Fruit fly (Drosophila melanogaster) whole organism, embryonic: ENCODE data around the gene CG14395.

Experiments used
- BEAF-32 ChIP-seq: fragments of 200-800 bp; sonication (Bioruptor generic); optimal IDR thresholded peaks from 3 replicates; lab custom pipeline; 2017; ENCODE audit warnings: missing biosample characterization, missing genetic modification characterization, mild to moderate bottlenecking, moderate library complexity, missing genetic modification reagents
- Bdp1 ChIP-seq: fragments of 200-800 bp; sonication (Bioruptor generic); optimal IDR thresholded peaks from 3 replicates; lab custom pipeline; 2016; ENCODE audit warnings: missing biosample characterization, missing genetic modification characterization
- CG10147 ChIP-seq: fragments of 200-800 bp; sonication (Bioruptor generic); optimal IDR thresholded peaks from 2 replicates; lab custom pipeline; 2019; ENCODE audit warnings: missing biosample characterization, mild to moderate bottlenecking, missing genetic modification characterization, moderate library complexity
- CG10267 ChIP-seq: fragments of 200-800 bp; sonication (Bioruptor generic); optimal IDR thresholded peaks from 2 replicates; lab custom pipeline; 2018; ENCODE audit warnings: missing biosample characterization, mild to moderate bottlenecking, missing genetic modification characterization, moderate library complexity
- CG10565 ChIP-seq: fragments of 200-800 bp; sonication (Bioruptor generic); optimal IDR thresholded peaks from 3 replicates; lab custom pipeline; 2016; ENCODE audit warnings: missing biosample characterization, mild to moderate bottlenecking, missing genetic modification characterization
- CG11093 ChIP-seq: fragments of 200-800 bp; sonication (Bioruptor generic); IDR thresholded peaks from 3 replicates; pipeline ENCODE4 v1.3.6; 2022; ENCODE audit warnings: missing biosample characterization, missing genetic modification characterization
- CG11560 ChIP-seq: fragments of 200-800 bp; sonication (Bioruptor generic); IDR thresholded peaks from 3 replicates; pipeline ENCODE4 v1.3.6; 2022; ENCODE audit warnings: missing biosample characterization, missing genetic modification characterization
- CG12104 ChIP-seq: fragments of 200-800 bp; sonication (Bioruptor generic); optimal IDR thresholded peaks from 3 replicates; lab custom pipeline; 2016; ENCODE audit warnings: missing biosample characterization, missing genetic modification characterization
- CG12659 ChIP-seq: fragments of 200-800 bp; sonication (Bioruptor generic); optimal IDR thresholded peaks from 3 replicates; lab custom pipeline; 2017; ENCODE audit warnings: mild to moderate bottlenecking, missing biosample characterization, missing genetic modification reagents, missing genetic modification characterization
- CG15011 ChIP-seq: fragments of 200-800 bp; sonication (Bioruptor generic); optimal IDR thresholded peaks from 3 replicates; lab custom pipeline; 2018; ENCODE audit warnings: missing biosample characterization, mild to moderate bottlenecking, missing genetic modification characterization
- CG2199 ChIP-seq: fragments of 200-800 bp; sonication (Bioruptor generic); IDR thresholded peaks from 3 replicates; pipeline ENCODE4 v1.3.6; 2022; ENCODE audit warnings: missing biosample characterization, missing genetic modification characterization
- CG2712 ChIP-seq: fragments of 200-800 bp; optimal IDR thresholded peaks from 3 replicates; lab custom pipeline; 2019; ENCODE audit warnings: missing biosample characterization, mild to moderate bottlenecking, missing genetic modification characterization, moderate library complexity
- CG33557 ChIP-seq: fragments of 200-800 bp; sonication (Bioruptor generic); optimal IDR thresholded peaks from 2 replicates; lab custom pipeline; 2019; ENCODE audit warnings: missing biosample characterization, mild to moderate bottlenecking, missing genetic modification characterization, moderate library complexity
- CG3838 ChIP-seq: fragments of 200-800 bp; sonication (Bioruptor generic); optimal IDR thresholded peaks from 3 replicates; lab custom pipeline; 2016; ENCODE audit warnings: missing biosample characterization, missing genetic modification characterization
- CG42726 ChIP-seq: fragments of 200-800 bp; sonication (Bioruptor generic); IDR thresholded peaks from 2 replicates; pipeline ENCODE4 v1.3.6; 2022; ENCODE audit warnings: missing biosample characterization, missing genetic modification characterization; ENCODE audit not compliant: partially characterized antibody
- CG4617 ChIP-seq: fragments of 200-800 bp; sonication (Bioruptor generic); optimal IDR thresholded peaks from 3 replicates; lab custom pipeline; 2016; ENCODE audit warnings: missing biosample characterization, missing genetic modification characterization, borderline replicate concordance
- CG4730 ChIP-seq: fragments of 200-800 bp; sonication (Bioruptor generic); IDR thresholded peaks from 2 replicates; pipeline ENCODE4 v1.3.6; 2022; ENCODE audit warnings: missing biosample characterization, missing genetic modification characterization
- CG6689 ChIP-seq: fragments of 200-800 bp; sonication (Bioruptor generic); IDR thresholded peaks from 2 replicates; pipeline ENCODE4 v1.3.6; 2022; ENCODE audit warnings: missing biosample characterization, missing genetic modification characterization
- CG8089 ChIP-seq: fragments of 200-800 bp; sonication (Bioruptor generic); optimal IDR thresholded peaks from 3 replicates; lab custom pipeline; 2016; ENCODE audit warnings: missing biosample characterization, missing genetic modification characterization
- CG8478 ChIP-seq: fragments of >200 bp; optimal IDR thresholded peaks from 2 replicates; lab custom pipeline; 2018
- CG8944 ChIP-seq: fragments of 200-800 bp; sonication (Bioruptor generic); optimal IDR thresholded peaks from 3 replicates; lab custom pipeline; 2016; ENCODE audit warnings: missing biosample characterization, missing genetic modification characterization
- CTCF ChIP-seq: fragments of 200-800 bp; sonication (Bioruptor generic); optimal IDR thresholded peaks from 2 replicates; lab custom pipeline; 2017; ENCODE audit warnings: missing biosample characterization, mild to moderate bottlenecking, missing genetic modification characterization, moderate library complexity
- Dip3 ChIP-seq: fragments of 200-800 bp; sonication (Bioruptor generic); optimal IDR thresholded peaks from 3 replicates; lab custom pipeline; 2016; ENCODE audit warnings: missing biosample characterization, missing genetic modification characterization
- Doc2 ChIP-seq: fragments of 200-800 bp; sonication (Bioruptor generic); IDR thresholded peaks from 2 replicates; pipeline ENCODE4 v1.3.6; 2022; ENCODE audit warnings: missing biosample characterization, missing genetic modification characterization
- Fer3 ChIP-seq: fragments of 200-800 bp; sonication (Bioruptor generic); optimal IDR thresholded peaks from 2 replicates; lab custom pipeline; 2018; ENCODE audit warnings: missing biosample characterization, mild to moderate bottlenecking, missing genetic modification characterization, moderate library complexity
- Hand ChIP-seq: fragments of 200-800 bp; sonication (Bioruptor generic); optimal IDR thresholded peaks from 2 replicates; lab custom pipeline; 2017; ENCODE audit warnings: mild to moderate bottlenecking, missing biosample characterization, missing genetic modification reagents, missing genetic modification characterization
- PHDP ChIP-seq: fragments of 200-800 bp; sonication (Bioruptor generic); optimal IDR thresholded peaks from 3 replicates; lab custom pipeline; 2018; ENCODE audit warnings: missing biosample characterization, mild to moderate bottlenecking, missing genetic modification characterization, moderate library complexity
- Ptx1 ChIP-seq: fragments of 200-800 bp; sonication (Bioruptor generic); IDR thresholded peaks from 2 replicates; pipeline ENCODE4 v1.3.6; 2022; ENCODE audit warnings: missing biosample characterization, missing genetic modification characterization
- Stat92E ChIP-seq, 3 experiments: fragments of >200 bp in 2 of 3; fragments of 200-800 bp in 1 of 3; sonication (Bioruptor generic) in 1 of 3; optimal IDR thresholded peaks; 2 replicates each; lab custom pipeline; 2017 to 2019; ENCODE audit warnings: missing biosample characterization in 3 of 3, missing genetic modification characterization in 3 of 3, mild to moderate bottlenecking in 1 of 3, moderate library complexity in 1 of 3
- amos ChIP-seq: fragments of 200-800 bp; sonication (Bioruptor generic); IDR thresholded peaks from 2 replicates; pipeline ENCODE4 v1.3.6; 2022; ENCODE audit warnings: missing biosample characterization, missing genetic modification characterization; ENCODE audit not compliant: partially characterized antibody
- dpn ChIP-seq, 2 experiments: fragments of 200-800 bp; sonication (Bioruptor generic); optimal IDR thresholded peaks; 3 replicates each; lab custom pipeline; 2016; ENCODE audit warnings: missing biosample characterization in 2 of 2, missing genetic modification characterization in 2 of 2
- grau ChIP-seq: fragments of 200-800 bp; optimal IDR thresholded peaks from 3 replicates; lab custom pipeline; 2019; ENCODE audit warnings: missing biosample characterization, mild to moderate bottlenecking, missing genetic modification characterization, moderate library complexity
- gsb-n ChIP-seq: fragments of 200-800 bp; sonication (Bioruptor generic); optimal IDR thresholded peaks from 3 replicates; lab custom pipeline; 2018; ENCODE audit warnings: missing biosample characterization, mild to moderate bottlenecking, missing genetic modification characterization
- hb ChIP-seq: fragments of 200-800 bp; sonication (Bioruptor generic); IDR thresholded peaks from 3 replicates; pipeline ENCODE4 v1.3.6; 2022; ENCODE audit warnings: missing biosample characterization, missing genetic modification characterization; ENCODE audit not compliant: partially characterized antibody
- inv ChIP-seq: fragments of 200-800 bp; sonication (Bioruptor generic); IDR thresholded peaks from 2 replicates; pipeline ENCODE4 v1.3.6; 2022; ENCODE audit warnings: missing biosample characterization, missing genetic modification characterization; ENCODE audit not compliant: partially characterized antibody
- jing ChIP-seq: fragments of 200-800 bp; sonication (Bioruptor generic); optimal IDR thresholded peaks from 2 replicates; lab custom pipeline; 2018; ENCODE audit warnings: missing biosample characterization, mild to moderate bottlenecking, missing genetic modification characterization
- knrl ChIP-seq: fragments of 200-800 bp; sonication (Bioruptor generic); IDR thresholded peaks from 3 replicates; pipeline ENCODE4 v1.3.6; 2022; ENCODE audit warnings: missing biosample characterization, missing genetic modification characterization; ENCODE audit not compliant: partially characterized antibody
- lab ChIP-seq: fragments of 200-800 bp; sonication (Bioruptor generic); optimal IDR thresholded peaks from 3 replicates; lab custom pipeline; 2017; ENCODE audit warnings: missing biosample characterization, missing genetic modification characterization, mild to moderate bottlenecking, moderate library complexity, missing genetic modification reagents
- onecut ChIP-seq: fragments of 200-800 bp; sonication (Bioruptor generic); IDR thresholded peaks from 2 replicates; pipeline ENCODE4 v1.3.6; 2022; ENCODE audit warnings: missing biosample characterization, missing genetic modification characterization
- p53 ChIP-seq: fragments of 200-800 bp; sonication (Bioruptor generic); optimal IDR thresholded peaks from 2 replicates; lab custom pipeline; 2016; ENCODE audit warnings: missing biosample characterization, missing genetic modification characterization
- pb ChIP-seq: fragments of 200-800 bp; sonication (Bioruptor generic); optimal IDR thresholded peaks from 3 replicates; lab custom pipeline; 2016; ENCODE audit warnings: missing biosample characterization, missing genetic modification characterization
- pfk ChIP-seq: fragments of 200-800 bp; sonication (Bioruptor generic); optimal IDR thresholded peaks from 2 replicates; lab custom pipeline; 2018; ENCODE audit warnings: missing biosample characterization, mild to moderate bottlenecking, missing genetic modification characterization, moderate library complexity
- pita ChIP-seq: fragments of 200-800 bp; sonication (Bioruptor generic); optimal IDR thresholded peaks from 2 replicates; lab custom pipeline; 2017; ENCODE audit warnings: missing biosample characterization, mild to moderate bottlenecking, missing genetic modification characterization
- psq ChIP-seq: fragments of 200-800 bp; sonication (Bioruptor generic); optimal IDR thresholded peaks from 2 replicates; lab custom pipeline; 2017; ENCODE audit warnings: missing biosample characterization, missing genetic modification characterization
- pum ChIP-seq: fragments of 200-800 bp; sonication (Bioruptor generic); optimal IDR thresholded peaks from 2 replicates; lab custom pipeline; 2016; ENCODE audit warnings: missing biosample characterization, missing genetic modification characterization
- sd ChIP-seq: fragments of 200-800 bp; sonication (Bioruptor generic); optimal IDR thresholded peaks from 3 replicates; lab custom pipeline; 2018; ENCODE audit warnings: missing biosample characterization, mild to moderate bottlenecking, missing genetic modification characterization, moderate library complexity
- sisA ChIP-seq: fragments of 200-800 bp; sonication (Bioruptor generic); IDR thresholded peaks from 2 replicates; pipeline ENCODE4 v1.3.6; 2022; ENCODE audit warnings: missing biosample characterization, missing genetic modification characterization
- slbo ChIP-seq: fragments of 200-800 bp; sonication (Bioruptor generic); IDR thresholded peaks from 2 replicates; pipeline ENCODE4 v1.3.6; 2022; ENCODE audit warnings: missing biosample characterization, missing genetic modification characterization
- stc ChIP-seq: fragments of 200-800 bp; sonication (Bioruptor generic); IDR thresholded peaks from 2 replicates; pipeline ENCODE4 v1.3.6; 2022; ENCODE audit warnings: missing biosample characterization, missing genetic modification characterization
- ttk ChIP-seq: fragments of 200-800 bp; sonication (Bioruptor generic); IDR thresholded peaks from 2 replicates; pipeline ENCODE4 v2.1.2; 2022; ENCODE audit warnings: missing biosample characterization, missing genetic modification characterization
- wek ChIP-seq: fragments of 200-800 bp; sonication (Bioruptor generic); optimal IDR thresholded peaks from 3 replicates; lab custom pipeline; 2018; ENCODE audit warnings: missing biosample characterization, mild to moderate bottlenecking, missing genetic modification characterization, moderate library complexity
- zen ChIP-seq: fragments of 200-800 bp; sonication (Bioruptor generic); optimal IDR thresholded peaks from 3 replicates; lab custom pipeline; 2018; ENCODE audit warnings: missing biosample characterization, mild to moderate bottlenecking, missing genetic modification characterization, moderate library complexity

CG14395 gene

DNA sequence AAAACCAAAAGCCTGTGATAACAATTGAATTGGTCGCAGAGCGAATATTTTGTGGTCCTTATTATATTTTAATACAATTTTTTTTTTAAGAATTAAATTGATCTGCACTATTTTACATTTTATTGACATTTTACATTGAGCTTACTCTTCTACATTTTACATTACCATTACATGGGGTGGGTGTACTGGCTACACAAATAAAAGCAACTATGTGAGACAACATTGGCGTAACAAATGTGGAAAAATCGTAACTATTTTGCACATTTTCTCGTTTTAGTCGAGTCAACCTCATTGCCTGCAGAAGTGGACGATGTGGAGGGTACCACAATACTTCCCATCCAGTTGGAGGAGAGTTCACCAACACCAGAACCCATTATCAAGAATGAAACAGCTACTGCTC is 12.1 kb upstream of the CG14395 start:
- TF ChIP-seq psq (GFP tag; lab: Kevin White, UChicago) = no peak
- no peak for TF ChIP-seq CG12104 (GFP tag; lab: Kevin White, UChicago)
- TF ChIP-seq inv = no peak
- TF ChIP-seq CG8478 = no peak
- TF ChIP-seq CG3838 (GFP tag; lab: Kevin White, UChicago) = no peak
- TF ChIP-seq wek (GFP tag; lab: Kevin White, UChicago) = no peak
- no peak for TF ChIP-seq hb (GFP tag; lab: Robert Waterston, UW)
- peak; percentile 71 for TF ChIP-seq amos (GFP tag; lab: Robert Waterston, UW)
- no peak for TF ChIP-seq onecut (GFP tag; lab: Robert Waterston, UW)
- no peak for TF ChIP-seq dpn (GFP tag; optimal IDR thresholded peaks at IDR 0.05; lab: Kevin White, UChicago)
- TF ChIP-seq Stat92E (GFP tag; optimal IDR thresholded peaks at IDR 0.05; lab: Kevin White, UChicago) = no peak
- TF ChIP-seq Hand (GFP tag; lab: Kevin White, UChicago) = no peak
- TF ChIP-seq pfk (GFP tag; lab: Kevin White, UChicago) = no peak
- TF ChIP-seq CG10147 (GFP tag; lab: Kevin White, UChicago) = no peak
- TF ChIP-seq Fer3 (tag; lab: Kevin White, UChicago) = no peak
- peak; percentile 2 for TF ChIP-seq zen (tag; lab: Kevin White, UChicago)
- no peak for TF ChIP-seq slbo (GFP tag; lab: Robert Waterston, UW)
- no peak for TF ChIP-seq CG4617 (GFP tag; lab: Kevin White, UChicago)
- 0 out of 2 replicates have a peak, but pooled peaks have one; percentile 49 for TF ChIP-seq CG42726 (GFP tag; lab: Robert Waterston, UW)
- TF ChIP-seq BEAF-32 (GFP tag; lab: Kevin White, UChicago) = no peak
- TF ChIP-seq knrl (GFP tag; lab: Robert Waterston, UW) = peak; percentile 62
- no peak for TF ChIP-seq p53 (GFP tag; lab: Kevin White, UChicago)
- peak; percentile 7 for TF ChIP-seq CG10267
- TF ChIP-seq CG4730 = no peak
- no peak for TF ChIP-seq CG12659 (GFP tag; lab: Kevin White, UChicago)
- no peak for TF ChIP-seq ttk
- peak; percentile 84 for TF ChIP-seq CTCF
- no peak for TF ChIP-seq pb (GFP tag; lab: Kevin White, UChicago)
- TF ChIP-seq Ptx1 (GFP tag; lab: Robert Waterston, UW) = no peak
- no peak for TF ChIP-seq gsb-n (tag; lab: Kevin White, UChicago)
- no peak for TF ChIP-seq CG10565 (GFP tag; lab: Kevin White, UChicago)
- TF ChIP-seq pita (GFP tag; lab: Kevin White, UChicago) = peak; percentile 71
- TF ChIP-seq Dip3 = no peak
- TF ChIP-seq CG15011 (GFP tag; lab: Kevin White, UChicago) = no peak
- no peak for TF ChIP-seq jing (GFP tag; lab: Kevin White, UChicago)
- no peak for TF ChIP-seq grau (tag; lab: Kevin White, UChicago)
- TF ChIP-seq CG33557 (GFP tag; lab: Kevin White, UChicago) = no peak
- peak; percentile 13 for TF ChIP-seq sd
- TF ChIP-seq PHDP = no peak
- TF ChIP-seq sisA (GFP tag; lab: Robert Waterston, UW) = no peak
- TF ChIP-seq CG11560 (tag; lab: Robert Waterston, UW) = no peak
- peak; percentile 18 for TF ChIP-seq CG2712 (tag; lab: Kevin White, UChicago)
- TF ChIP-seq CG8944 (GFP tag; lab: Kevin White, UChicago) = no peak
- no peak for TF ChIP-seq CG11093
- no peak for TF ChIP-seq stc (GFP tag; lab: Robert Waterston, UW)
- TF ChIP-seq Bdp1 (GFP tag; lab: Kevin White, UChicago) = no peak
- TF ChIP-seq Doc2 (GFP tag; lab: Robert Waterston, UW) = no peak
- no peak for TF ChIP-seq pum
- TF ChIP-seq lab = no peak
- no peak for TF ChIP-seq CG8089
- no peak for TF ChIP-seq CG6689 (GFP tag; lab: Robert Waterston, UW)
- TF ChIP-seq CG2199 (GFP tag; lab: Robert Waterston, UW) = no peak
